Fruit fly (Drosophila melanogaster) whole organism, embryonic: ENCODE data around the gene Lip2.

Experiments used
- Asciz ChIP-seq: fragments of 200-800 bp; sonication (Bioruptor generic); optimal IDR thresholded peaks from 2 replicates; lab custom pipeline; 2017; ENCODE audit warnings: missing biosample characterization, mild to moderate bottlenecking, missing genetic modification characterization, missing genetic modification reagents
- CG10209 ChIP-seq: fragments of 200-800 bp; sonication (Bioruptor generic); optimal IDR thresholded peaks from 3 replicates; lab custom pipeline; 2017; ENCODE audit warnings: missing biosample characterization, mild to moderate bottlenecking, missing genetic modification characterization, missing genetic modification reagents
- CG10979 ChIP-seq: fragments of 200-800 bp; sonication (Bioruptor generic); optimal IDR thresholded peaks from 2 replicates; lab custom pipeline; 2018; ENCODE audit warnings: missing biosample characterization, mild to moderate bottlenecking, missing genetic modification characterization, moderate library complexity
- CG12391 ChIP-seq: fragments of 200-800 bp; sonication (Bioruptor generic); optimal IDR thresholded peaks from 3 replicates; lab custom pipeline; 2018; ENCODE audit warnings: missing biosample characterization, mild to moderate bottlenecking, missing genetic modification characterization, moderate library complexity
- CG12659 ChIP-seq: fragments of 200-800 bp; sonication (Bioruptor generic); optimal IDR thresholded peaks from 3 replicates; lab custom pipeline; 2017; ENCODE audit warnings: mild to moderate bottlenecking, missing biosample characterization, missing genetic modification reagents, missing genetic modification characterization
- CG12744 ChIP-seq: fragments of 200-800 bp; sonication (Bioruptor generic); optimal IDR thresholded peaks from 2 replicates; lab custom pipeline; 2016; ENCODE audit warnings: missing biosample characterization, missing genetic modification characterization
- CG14710 ChIP-seq: fragments of 200-800 bp; sonication (Bioruptor generic); optimal IDR thresholded peaks from 3 replicates; lab custom pipeline; 2019; ENCODE audit warnings: missing biosample characterization, mild to moderate bottlenecking, missing genetic modification characterization, moderate library complexity
- CG1602 ChIP-seq: fragments of 200-800 bp; sonication (Bioruptor generic); optimal IDR thresholded peaks from 3 replicates; lab custom pipeline; 2016; ENCODE audit warnings: missing biosample characterization, missing genetic modification characterization
- CG1647 ChIP-seq: fragments of 200-800 bp; sonication (Bioruptor generic); optimal IDR thresholded peaks from 3 replicates; lab custom pipeline; 2016; ENCODE audit warnings: missing biosample characterization, missing genetic modification characterization
- CG17359 ChIP-seq: fragments of 200-800 bp; sonication (Bioruptor generic); optimal IDR thresholded peaks from 3 replicates; lab custom pipeline; 2018; ENCODE audit warnings: missing biosample characterization, mild to moderate bottlenecking, missing genetic modification characterization, moderate library complexity
- CG17829 ChIP-seq: fragments of 200-800 bp; optimal IDR thresholded peaks from 2 replicates; lab custom pipeline; 2019; ENCODE audit warnings: missing biosample characterization, mild to moderate bottlenecking, missing genetic modification characterization, moderate library complexity
- CG18011 ChIP-seq: fragments of 200-800 bp; sonication (Bioruptor generic); optimal IDR thresholded peaks from 2 replicates; lab custom pipeline; 2017; ENCODE audit warnings: missing biosample characterization, missing genetic modification characterization, mild to moderate bottlenecking, moderate library complexity, missing genotype
- CG18262 ChIP-seq: fragments of 200-800 bp; optimal IDR thresholded peaks from 3 replicates; lab custom pipeline; 2019; ENCODE audit warnings: missing biosample characterization, mild to moderate bottlenecking, missing genetic modification characterization, moderate library complexity
- CG30403 ChIP-seq: fragments of 200-800 bp; sonication (Bioruptor generic); optimal IDR thresholded peaks from 3 replicates; lab custom pipeline; 2016; ENCODE audit warnings: missing biosample characterization, missing genetic modification characterization
- CG31441 ChIP-seq: fragments of 200-800 bp; sonication (Bioruptor generic); IDR thresholded peaks from 2 replicates; pipeline ENCODE4 v1.3.6; 2022; ENCODE audit warnings: missing biosample characterization, missing genetic modification characterization
- CG3281 ChIP-seq: fragments of 200-800 bp; sonication (Bioruptor generic); optimal IDR thresholded peaks from 3 replicates; lab custom pipeline; 2017; ENCODE audit warnings: missing biosample characterization, mild to moderate bottlenecking, missing genetic modification characterization
- CG43689 ChIP-seq: fragments of 200-800 bp; sonication (Bioruptor generic); IDR thresholded peaks from 2 replicates; pipeline ENCODE4 v1.3.6; 2022; ENCODE audit warnings: missing biosample characterization, missing genetic modification characterization
- CG5245 ChIP-seq: fragments of 200-800 bp; sonication (Bioruptor generic); optimal IDR thresholded peaks from 3 replicates; lab custom pipeline; 2016; ENCODE audit warnings: missing biosample characterization, missing genetic modification characterization
- CG7556 ChIP-seq: fragments of 200-800 bp; sonication (Bioruptor generic); optimal IDR thresholded peaks from 2 replicates; lab custom pipeline; 2017; ENCODE audit warnings: missing biosample characterization, mild to moderate bottlenecking, missing genetic modification characterization
- CG7839 ChIP-seq: fragments of 200-800 bp; sonication (Bioruptor generic); optimal IDR thresholded peaks from 3 replicates; lab custom pipeline; 2018; ENCODE audit warnings: missing biosample characterization, mild to moderate bottlenecking, missing genetic modification characterization, moderate library complexity
- CG8388 ChIP-seq: fragments of 200-800 bp; sonication (Bioruptor generic); optimal IDR thresholded peaks from 2 replicates; lab custom pipeline; 2019; ENCODE audit warnings: missing biosample characterization, mild to moderate bottlenecking, missing genetic modification characterization, moderate library complexity
- CG8924 ChIP-seq: fragments of 200-800 bp; optimal IDR thresholded peaks from 3 replicates; lab custom pipeline; 2019; ENCODE audit warnings: missing biosample characterization, mild to moderate bottlenecking, missing genetic modification characterization, moderate library complexity
- CG9727 ChIP-seq: fragments of 200-800 bp; sonication (Bioruptor generic); optimal IDR thresholded peaks from 3 replicates; lab custom pipeline; 2017; ENCODE audit warnings: missing biosample characterization, mild to moderate bottlenecking, missing genetic modification characterization
- CoRest ChIP-seq: fragments of 200-800 bp; sonication (Bioruptor generic); optimal IDR thresholded peaks from 3 replicates; lab custom pipeline; 2018; ENCODE audit warnings: missing biosample characterization, mild to moderate bottlenecking, missing genetic modification characterization, moderate library complexity
- D19A ChIP-seq: fragments of 200-800 bp; optimal IDR thresholded peaks from 3 replicates; lab custom pipeline; 2019; ENCODE audit warnings: missing biosample characterization, mild to moderate bottlenecking, missing genetic modification characterization, moderate library complexity
- Elba2 ChIP-seq: fragments of 200-800 bp; sonication (Bioruptor generic); optimal IDR thresholded peaks from 3 replicates; lab custom pipeline; 2016; ENCODE audit warnings: missing biosample characterization, missing genetic modification characterization
- Fer3 ChIP-seq: fragments of 200-800 bp; sonication (Bioruptor generic); optimal IDR thresholded peaks from 2 replicates; lab custom pipeline; 2018; ENCODE audit warnings: missing biosample characterization, mild to moderate bottlenecking, missing genetic modification characterization, moderate library complexity
- H2.0 ChIP-seq: fragments of 200-800 bp; sonication (Bioruptor generic); IDR thresholded peaks from 2 replicates; pipeline ENCODE4 v1.3.6; 2022; ENCODE audit warnings: missing biosample characterization, missing genetic modification characterization
- Oli ChIP-seq: fragments of 200-800 bp; sonication (Bioruptor generic); optimal IDR thresholded peaks from 2 replicates; lab custom pipeline; 2018; ENCODE audit warnings: missing biosample characterization, mild to moderate bottlenecking, missing genetic modification characterization, moderate library complexity
- PHDP ChIP-seq: fragments of 200-800 bp; sonication (Bioruptor generic); optimal IDR thresholded peaks from 3 replicates; lab custom pipeline; 2018; ENCODE audit warnings: missing biosample characterization, mild to moderate bottlenecking, missing genetic modification characterization, moderate library complexity
- Sox100B ChIP-seq: fragments of 200-800 bp; sonication (Bioruptor generic); optimal IDR thresholded peaks from 3 replicates; lab custom pipeline; 2018; ENCODE audit warnings: missing biosample characterization, mild to moderate bottlenecking, missing genetic modification characterization
- Sox102F ChIP-seq: fragments of 200-800 bp; sonication (Bioruptor generic); optimal IDR thresholded peaks from 2 replicates; lab custom pipeline; 2018; ENCODE audit warnings: missing biosample characterization, mild to moderate bottlenecking, missing genetic modification characterization, moderate library complexity
- abd-A ChIP-seq: fragments of 200-800 bp; sonication (Bioruptor generic); optimal IDR thresholded peaks from 3 replicates; lab custom pipeline; 2019; ENCODE audit warnings: missing biosample characterization, mild to moderate bottlenecking, missing genetic modification characterization, moderate library complexity
- bsh ChIP-seq, 2 experiments: fragments of 200-800 bp; sonication (Bioruptor generic); optimal IDR thresholded peaks; 2 replicates each; lab custom pipeline; 2017 to 2018; ENCODE audit warnings: mild to moderate bottlenecking in 2 of 2, missing biosample characterization in 2 of 2, missing genetic modification characterization in 2 of 2, moderate library complexity in 1 of 2
- cad ChIP-seq: fragments of >200 bp; optimal IDR thresholded peaks from 2 replicates; lab custom pipeline; 2017; ENCODE audit warnings: missing biosample characterization, missing genetic modification characterization
- dan ChIP-seq: fragments of 200-800 bp; sonication (Bioruptor generic); IDR thresholded peaks from 2 replicates; pipeline ENCODE4 v1.3.6; 2022; ENCODE audit warnings: missing biosample characterization, missing genetic modification characterization
- dmrt99B ChIP-seq: fragments of 200-800 bp; sonication (Bioruptor generic); optimal IDR thresholded peaks from 2 replicates; lab custom pipeline; 2018; ENCODE audit warnings: missing biosample characterization, mild to moderate bottlenecking, missing genetic modification characterization, moderate library complexity
- gem ChIP-seq: fragments of 200-800 bp; sonication (Bioruptor generic); optimal IDR thresholded peaks from 2 replicates; lab custom pipeline; 2019; ENCODE audit warnings: missing biosample characterization, mild to moderate bottlenecking, missing genetic modification characterization, moderate library complexity
- grau ChIP-seq: fragments of 200-800 bp; optimal IDR thresholded peaks from 3 replicates; lab custom pipeline; 2019; ENCODE audit warnings: missing biosample characterization, mild to moderate bottlenecking, missing genetic modification characterization, moderate library complexity
- gsb-n ChIP-seq: fragments of 200-800 bp; sonication (Bioruptor generic); optimal IDR thresholded peaks from 3 replicates; lab custom pipeline; 2018; ENCODE audit warnings: missing biosample characterization, mild to moderate bottlenecking, missing genetic modification characterization
- hb ChIP-seq: fragments of 200-800 bp; sonication (Bioruptor generic); IDR thresholded peaks from 3 replicates; pipeline ENCODE4 v1.3.6; 2022; ENCODE audit warnings: missing biosample characterization, missing genetic modification characterization; ENCODE audit not compliant: partially characterized antibody
- lola ChIP-seq, 3 experiments: fragments of >200 bp in 2 of 3; fragments of 200-800 bp in 1 of 3; sonication (Bioruptor generic) in 1 of 3; optimal IDR thresholded peaks; 2 replicates each; lab custom pipeline; 2017 to 2019; ENCODE audit warnings: missing biosample characterization in 3 of 3, missing genetic modification characterization in 3 of 3, mild to moderate bottlenecking in 1 of 3, moderate library complexity in 1 of 3
- nmo ChIP-seq: fragments of 200-800 bp; sonication (Bioruptor generic); optimal IDR thresholded peaks from 2 replicates; lab custom pipeline; 2018; ENCODE audit warnings: missing biosample characterization, mild to moderate bottlenecking, missing genetic modification characterization, moderate library complexity
- phol ChIP-seq: fragments of 200-800 bp; sonication (Bioruptor generic); optimal IDR thresholded peaks from 3 replicates; lab custom pipeline; 2018; ENCODE audit warnings: missing biosample characterization, mild to moderate bottlenecking, missing genetic modification characterization, moderate library complexity

Gene Lip2

DNA sequence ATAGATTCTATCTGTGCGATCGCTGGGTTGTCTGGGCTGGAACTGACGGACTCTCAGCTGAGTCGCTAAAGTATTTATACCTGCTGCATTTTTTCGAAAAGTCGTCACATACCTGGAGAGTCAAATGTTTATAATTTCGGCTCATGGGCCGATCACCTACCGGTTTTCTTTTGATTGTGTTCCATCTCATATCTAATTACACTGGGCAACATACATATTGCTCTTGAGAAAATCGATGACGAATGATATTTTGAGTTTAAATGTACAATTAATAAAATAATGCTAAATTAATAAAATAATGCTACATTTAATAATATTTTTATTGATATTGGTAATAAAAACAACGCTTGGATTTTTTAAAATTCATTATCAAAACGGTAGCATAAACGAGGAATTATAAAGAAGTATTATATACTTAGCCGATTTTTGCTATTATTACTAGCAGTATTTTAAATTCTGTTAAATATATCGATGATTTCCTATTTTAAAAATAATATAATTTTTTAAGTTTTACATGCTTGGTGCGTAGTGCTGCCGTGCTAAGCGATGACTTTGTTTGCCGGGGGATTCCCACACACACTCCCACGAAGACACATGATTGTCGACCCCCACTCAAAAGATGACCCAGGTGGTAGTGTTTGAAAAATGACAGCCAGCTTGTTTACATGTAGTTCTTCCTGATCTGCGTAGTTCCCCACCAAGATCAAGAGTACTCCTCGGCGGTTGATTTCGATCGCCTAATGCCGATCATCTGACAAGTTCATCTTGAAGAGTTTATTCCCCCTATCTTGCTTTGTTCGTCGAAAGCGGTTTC, 19.8 kb downstream of the Lip2 start, which contains the start of gene CG7294 (continued):
- peak; percentile 11 for TF ChIP-seq gsb-n
- TF ChIP-seq D19A (tag; lab: Kevin White, UChicago): peak; percentile 45
- peak; percentile 28 for TF ChIP-seq CG7839
- no peak for TF ChIP-seq CG18011 (GFP tag; lab: Kevin White, UChicago)
- TF ChIP-seq CG10209 (GFP tag; lab: Kevin White, UChicago): peak; percentile 5
- TF ChIP-seq cad (GFP tag; lab: Kevin White, UChicago): no peak
- TF ChIP-seq hb (GFP tag; lab: Robert Waterston, UW): no peak
- TF ChIP-seq PHDP (tag; lab: Kevin White, UChicago): peak; percentile 36
- no peak for TF ChIP-seq Sox102F (GFP tag; lab: Kevin White, UChicago)
- no peak for TF ChIP-seq dan
- TF ChIP-seq phol (tag; lab: Kevin White, UChicago): peak; percentile 38
- TF ChIP-seq CG12744 (GFP tag; lab: Kevin White, UChicago): no peak
- TF ChIP-seq Fer3 (tag; lab: Kevin White, UChicago): no peak
- peak; percentile 72 for TF ChIP-seq CG18262 (tag; lab: Kevin White, UChicago)
- TF ChIP-seq CG1647 (GFP tag; lab: Kevin White, UChicago): no peak
- peak; percentile 18 for TF ChIP-seq CG3281 (GFP tag; lab: Kevin White, UChicago)
- peak; percentile 35 for TF ChIP-seq CoRest (tag; lab: Kevin White, UChicago)
- no peak for TF ChIP-seq CG8388 (GFP tag; lab: Kevin White, UChicago)
- peak; percentile 37 for TF ChIP-seq nmo
- peak; percentile 37 for TF ChIP-seq CG12391 (tag; lab: Kevin White, UChicago)
- peak; percentile 20 for TF ChIP-seq CG14710 (tag; lab: Kevin White, UChicago)
- TF ChIP-seq Elba2 (GFP tag; lab: Kevin White, UChicago): no peak
- TF ChIP-seq CG5245 (GFP tag; lab: Kevin White, UChicago): no peak
- TF ChIP-seq CG1602 (GFP tag; lab: Kevin White, UChicago): no peak
- TF ChIP-seq dmrt99B (tag; lab: Kevin White, UChicago): peak; percentile 19
- TF ChIP-seq lola (GFP tag; optimal IDR thresholded peaks at IDR 0.05; lab: Kevin White, UChicago): peak in 1 of 3 experiments; percentile 60
- TF ChIP-seq grau (tag; lab: Kevin White, UChicago): peak; percentile 50
- peak; percentile 13 for TF ChIP-seq CG9727 (GFP tag; lab: Kevin White, UChicago)
- TF ChIP-seq gem: peak; percentile 67
- no peak for TF ChIP-seq CG30403 (GFP tag; lab: Kevin White, UChicago)
- TF ChIP-seq CG17829 (tag; lab: Kevin White, UChicago): peak; percentile 27
- TF ChIP-seq CG10979 (tag; lab: Kevin White, UChicago): peak; percentile 54
- TF ChIP-seq CG8924 (tag; lab: Kevin White, UChicago): peak; percentile 25
- peak; percentile 49 for TF ChIP-seq CG7556
- TF ChIP-seq Sox100B (GFP tag; lab: Kevin White, UChicago): peak; percentile 55
- peak; percentile 63 for TF ChIP-seq CG31441 (GFP tag; lab: Robert Waterston, UW)
- peak; percentile 23 for TF ChIP-seq CG17359 (tag; lab: Kevin White, UChicago)
- TF ChIP-seq CG43689 (GFP tag; lab: Robert Waterston, UW): no peak
- TF ChIP-seq CG12659 (GFP tag; lab: Kevin White, UChicago): peak; percentile 20
- TF ChIP-seq bsh (GFP tag; optimal IDR thresholded peaks at IDR 0.05; lab: Kevin White, UChicago): peak in 1 of 2 experiments; percentile 32
- peak; percentile 8 for TF ChIP-seq abd-A
- peak; percentile 1 for TF ChIP-seq Oli (tag; lab: Kevin White, UChicago)
- TF ChIP-seq Asciz (GFP tag; lab: Kevin White, UChicago): peak; percentile 6
- no peak for TF ChIP-seq H2.0
